Fruit fly (Drosophila melanogaster): ENCODE data around the gene RabGGTa.

The RabGGTa gene

DNA sequence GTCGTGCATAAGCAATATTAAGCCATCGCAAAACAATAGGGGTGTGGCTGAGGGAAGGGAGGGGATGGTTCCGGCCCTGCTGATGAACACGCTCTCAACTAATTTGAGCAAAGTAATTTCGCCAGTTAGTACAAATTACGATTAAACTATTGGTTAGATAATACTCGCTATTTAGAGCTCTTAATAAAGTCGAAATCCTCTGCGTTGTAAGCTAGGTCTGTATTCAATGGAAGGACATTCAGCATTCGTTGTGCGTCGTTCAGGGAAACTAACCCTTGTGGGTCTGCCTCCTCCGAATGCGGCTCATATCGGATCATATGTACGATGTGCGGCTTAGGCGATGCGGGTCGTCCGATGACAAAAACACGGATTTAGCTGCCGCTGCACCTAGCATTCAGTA lies 15.5 kb upstream of the RabGGTa start:
- TF ChIP-seq N (GFP tag; optimal IDR thresholded peaks at IDR 0.05) (no peak), Jra (GFP tag; optimal IDR thresholded peaks at IDR 0.05) (no peak), CG9705 (GFP tag; optimal IDR thresholded peaks at IDR 0.05) (no peak), Hr78 (GFP tag; optimal IDR thresholded peaks at IDR 0.05) (no peak), h (GFP tag; optimal IDR thresholded peaks at IDR 0.05) (no peak), usp (GFP tag; optimal IDR thresholded peaks at IDR 0.05) (no peak), Myc (optimal IDR thresholded peaks at IDR 0.05) (no peak), ey (GFP tag; optimal IDR thresholded peaks at IDR 0.05) (no peak), CG32264 (GFP tag; optimal IDR thresholded peaks at IDR 0.05) (no peak), HLH106 (tag; optimal IDR thresholded peaks at IDR 0.05) (no peak), Hr83 (GFP tag; optimal IDR thresholded peaks at IDR 0.05; ENCODE audit: poor library complexity, severe bottlenecking) (no peak), woc (GFP tag; optimal IDR thresholded peaks at IDR 0.05) (no peak), Dfd (GFP tag; optimal IDR thresholded peaks at IDR 0.05) (no peak), Dif (GFP tag; optimal IDR thresholded peaks at IDR 0.05; ENCODE audit: partially characterized antibody) (no peak), CrebA (GFP tag; optimal IDR thresholded peaks at IDR 0.05; ENCODE audit: borderline replicate concordance) (no peak), Rel (GFP tag; optimal IDR thresholded peaks at IDR 0.05) (no peak), Rel (tag; optimal IDR thresholded peaks at IDR 0.05) (no peak), sv (GFP tag; optimal IDR thresholded peaks at IDR 0.05) (no peak), dl (GFP tag; optimal IDR thresholded peaks at IDR 0.05; ENCODE audit: insufficient read depth in 1 of 2, partially characterized antibody in 2 of 2) (no peak), Mio (GFP tag; optimal IDR thresholded peaks at IDR 0.05) (no peak)

DNA sequence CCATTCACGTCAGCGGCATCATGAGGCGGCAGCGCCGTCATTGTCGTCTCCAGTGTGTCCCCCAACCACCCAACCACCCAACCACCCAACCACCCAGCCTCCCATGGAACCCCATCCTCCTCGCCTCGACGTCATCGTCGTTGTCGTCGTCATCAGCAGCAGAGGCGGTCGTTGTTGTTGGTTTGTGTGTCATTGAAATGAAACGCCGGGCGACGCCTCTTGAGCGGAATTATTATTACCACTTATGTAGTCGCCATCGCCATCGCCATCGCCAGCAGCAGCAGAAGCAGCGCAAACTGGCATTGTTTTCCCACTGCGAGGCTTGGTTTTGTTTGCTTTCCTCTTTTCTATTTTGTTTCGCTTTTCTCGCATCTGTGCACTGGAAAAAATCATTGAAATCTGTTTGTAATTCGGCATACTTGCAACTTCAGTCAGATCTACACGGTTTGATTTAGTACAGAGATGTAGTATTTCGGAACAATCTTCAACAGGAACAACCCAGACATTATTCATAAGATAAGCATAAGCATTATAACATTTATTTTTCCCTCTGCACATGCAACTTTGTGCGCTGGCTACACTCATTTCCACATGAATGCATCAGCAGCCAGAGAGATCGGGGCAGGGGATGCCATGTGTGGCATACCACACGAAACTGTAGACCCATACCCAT lies 14.9 kb upstream of the RabGGTa start:
- TF ChIP-seq dsf (GFP tag; optimal IDR thresholded peaks at IDR 0.05; ENCODE audit: borderline replicate concordance) = peak; percentile 1
- peak; percentile 79 for TF ChIP-seq br (GFP tag; optimal IDR thresholded peaks at IDR 0.05)
- peak; percentile 67 for TF ChIP-seq dmrt93B (GFP tag; optimal IDR thresholded peaks at IDR 0.05)
- TF ChIP-seq Jra (GFP tag; optimal IDR thresholded peaks at IDR 0.05) = no peak
- TF ChIP-seq Hr83 (GFP tag; optimal IDR thresholded peaks at IDR 0.05; ENCODE audit: poor library complexity, severe bottlenecking) = no peak
- no peak for TF ChIP-seq Abd-B (GFP tag; optimal IDR thresholded peaks at IDR 0.05)
- TF ChIP-seq sv (GFP tag; optimal IDR thresholded peaks at IDR 0.05) = peak; percentile 88
- no peak for TF ChIP-seq dl (GFP tag; optimal IDR thresholded peaks at IDR 0.05; ENCODE audit: insufficient read depth in 1 of 2, partially characterized antibody in 2 of 2)
- TF ChIP-seq pan (optimal IDR thresholded peaks at IDR 0.05) = no peak
- no peak for TF ChIP-seq GATAd (GFP tag; optimal IDR thresholded peaks at IDR 0.05)
- TF ChIP-seq fru (GFP tag; optimal IDR thresholded peaks at IDR 0.05) = peak; percentile 85
- no peak for TF ChIP-seq Vsx2 (GFP tag; optimal IDR thresholded peaks at IDR 0.05; ENCODE audit: partially characterized antibody)
- peak; percentile 80 for TF ChIP-seq psq (GFP tag; optimal IDR thresholded peaks at IDR 0.05)
- TF ChIP-seq lola (GFP tag; optimal IDR thresholded peaks at IDR 0.05) = no peak
- TF ChIP-seq Rel (GFP tag; optimal IDR thresholded peaks at IDR 0.05) = peak; percentile 38
- TF ChIP-seq Rel (tag; optimal IDR thresholded peaks at IDR 0.05) = peak; percentile 26
- no peak for TF ChIP-seq brk (GFP tag; optimal IDR thresholded peaks at IDR 0.05)
- TF ChIP-seq CG32264 (GFP tag; optimal IDR thresholded peaks at IDR 0.05) = peak; percentile 45
- TF ChIP-seq HLH106 (tag; optimal IDR thresholded peaks at IDR 0.05) = peak; percentile 83
- TF ChIP-seq h (GFP tag; optimal IDR thresholded peaks at IDR 0.05) = peak; percentile 84
- no peak for TF ChIP-seq jim (GFP tag; optimal IDR thresholded peaks at IDR 0.05)
- peak; percentile 81 for TF ChIP-seq rgr (GFP tag; optimal IDR thresholded peaks at IDR 0.05)
- no peak for TF ChIP-seq tai (GFP tag; optimal IDR thresholded peaks at IDR 0.05)
- peak; percentile 80 for TF ChIP-seq Sp1 (GFP tag; optimal IDR thresholded peaks at IDR 0.05)
- peak; percentile 68 for TF ChIP-seq Dfd (GFP tag; optimal IDR thresholded peaks at IDR 0.05)
- no peak for TF ChIP-seq Mio (GFP tag; optimal IDR thresholded peaks at IDR 0.05)
- peak; percentile 59 for TF ChIP-seq sage (GFP tag; optimal IDR thresholded peaks at IDR 0.05)
- TF ChIP-seq Dif (GFP tag; optimal IDR thresholded peaks at IDR 0.05; ENCODE audit: partially characterized antibody) = no peak
- TF ChIP-seq N (GFP tag; optimal IDR thresholded peaks at IDR 0.05) = no peak
- TF ChIP-seq Myc (optimal IDR thresholded peaks at IDR 0.05) = no peak
- TF ChIP-seq Hr78 (GFP tag; optimal IDR thresholded peaks at IDR 0.05) = no peak
- no peak for TF ChIP-seq usp (GFP tag; optimal IDR thresholded peaks at IDR 0.05)
- TF ChIP-seq foxo (GFP tag; optimal IDR thresholded peaks at IDR 0.05) = peak in 1 of 2 experiments; percentile 82
- TF ChIP-seq CrebA (GFP tag; optimal IDR thresholded peaks at IDR 0.05; ENCODE audit: borderline replicate concordance) = no peak
- peak; percentile 89 for TF ChIP-seq ey (GFP tag; optimal IDR thresholded peaks at IDR 0.05)
- peak; percentile 56 for TF ChIP-seq Hnf4 (GFP tag; optimal IDR thresholded peaks at IDR 0.05)
- peak; percentile 74 for TF ChIP-seq OdsH (GFP tag; optimal IDR thresholded peaks at IDR 0.05)
- peak; percentile 70 for TF ChIP-seq woc (GFP tag; optimal IDR thresholded peaks at IDR 0.05)
- TF ChIP-seq CG9705 (GFP tag; optimal IDR thresholded peaks at IDR 0.05) = peak; percentile 6

All from whole organism, wandering third instar larva.